Worm (Caenorhabditis elegans): Measurements from ENCODE around the gene cwp-2.

Gene cwp-2

DNA sequence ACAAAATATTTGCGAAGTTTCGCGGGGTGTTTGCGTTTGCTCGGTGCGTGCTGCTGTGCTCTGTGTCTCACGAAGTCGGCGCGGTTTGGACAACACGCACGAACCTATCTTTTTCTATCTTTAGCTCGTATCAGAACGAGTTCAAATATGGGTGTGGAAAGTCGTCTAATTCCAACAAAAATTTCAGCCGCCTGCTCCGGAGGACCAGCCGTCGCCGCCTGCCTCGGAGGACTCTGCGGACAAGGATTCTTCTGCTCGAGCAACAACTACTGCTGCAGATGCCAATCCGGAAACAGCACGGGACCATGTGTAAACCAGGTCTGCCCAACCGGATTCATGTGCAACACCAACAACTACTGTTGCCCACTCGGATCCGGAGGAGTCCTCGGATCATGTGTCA, 40.5 kb downstream of the cwp-2 start:
- TF ChIP-seq nhr-10 (tag; optimal IDR thresholded peaks at IDR 0.05) = no peak
- no peak for TF ChIP-seq nhr-21 (tag; optimal IDR thresholded peaks at IDR 0.05)
- no peak for TF ChIP-seq Y55F3AM.14 (GFP tag; optimal IDR thresholded peaks at IDR 0.05)
- no peak for TF ChIP-seq mdl-1 (tag; optimal IDR thresholded peaks at IDR 0.05)
- no peak for TF ChIP-seq fos-1 (tag; optimal IDR thresholded peaks at IDR 0.05)

DNA sequence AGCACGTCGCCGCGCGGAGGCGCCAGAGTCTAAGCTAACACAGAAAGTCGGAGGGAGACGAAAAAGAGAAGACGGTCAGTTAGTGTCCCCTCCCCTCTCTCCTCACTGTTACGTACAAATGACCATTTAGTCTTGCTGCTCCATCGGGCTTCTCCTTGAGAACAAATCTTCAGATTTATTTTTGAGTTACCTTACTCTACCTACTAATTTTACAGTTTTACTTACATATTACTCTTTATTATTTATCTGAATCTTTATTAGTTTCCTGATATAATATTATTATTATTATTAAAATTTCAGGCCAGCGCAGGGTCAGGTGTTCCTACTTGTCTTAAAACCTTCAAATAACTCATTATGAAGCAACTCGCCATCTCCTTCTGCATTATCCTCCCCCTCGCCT, 41.6 kb downstream of the cwp-2 start, which contains the start of gene R02F11.1:
Gene R02F11.1 (plus strand): TSS at position 301 of the 400 bp plus-strand sequence.
- no peak for TF ChIP-seq skn-1 (tag; optimal IDR thresholded peaks at IDR 0.05)
- TF ChIP-seq blmp-1 (tag; optimal IDR thresholded peaks at IDR 0.05; ENCODE audit: insufficient read depth) = no peak
- no peak for TF ChIP-seq ceh-16 (tag; optimal IDR thresholded peaks at IDR 0.05)

DNA sequence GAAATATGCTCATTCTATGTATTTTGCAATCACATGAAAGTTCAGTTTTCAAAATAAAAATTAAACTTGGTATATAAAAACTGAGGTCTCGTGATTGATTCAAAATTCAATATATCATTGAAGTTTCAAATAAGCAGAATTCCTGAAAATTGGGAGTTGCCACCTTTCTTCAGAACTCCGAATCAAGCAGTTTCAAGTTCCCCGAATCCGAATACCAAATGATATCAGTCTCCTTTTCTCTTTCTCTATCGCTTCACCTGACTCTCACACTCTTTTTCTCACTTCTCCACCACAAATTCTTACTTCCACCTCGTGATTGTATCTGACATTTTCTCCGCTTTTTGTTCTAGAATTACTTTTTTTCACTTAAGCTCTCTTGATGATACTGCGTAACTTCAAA, 48.1 kb downstream of the cwp-2 start, which contains the start of gene R02F11.2:
Gene R02F11.2 (plus strand): TSS at position 292 of the 400 bp plus-strand sequence.
- TF ChIP-seq ztf-4 (tag; optimal IDR thresholded peaks at IDR 0.05) (peak; percentile 43), C34F6.9 (tag; optimal IDR thresholded peaks at IDR 0.05) (peak; percentile 14), F13H6.1 (tag; optimal IDR thresholded peaks at IDR 0.05) (no peak), nhr-21 (tag; optimal IDR thresholded peaks at IDR 0.05) (peak; percentile 36), lin-11 (tag; optimal IDR thresholded peaks at IDR 0.05) (no peak)
